Worm (Caenorhabditis elegans): Measurements from ENCODE around the gene F21D12.2.
A peak's percentile ranks its signal among the peaks of the same experiment; 100 is the strongest.

F21D12.2 gene

ce11 chrII:7348063-7348462, 30.5 kb downstream of the F21D12.2 start:
- TF ChIP-seq elt-1 (tag; optimal IDR thresholded peaks at IDR 0.05): no peak
- no peak for TF ChIP-seq nhr-11 (tag; optimal IDR thresholded peaks at IDR 0.05)
- no peak for TF ChIP-seq snpc-4 (tag; optimal IDR thresholded peaks at IDR 0.05)
- no peak for TF ChIP-seq nhr-12 (tag; optimal IDR thresholded peaks at IDR 0.05)
- no peak for TF ChIP-seq pha-4 (tag; optimal IDR thresholded peaks at IDR 0.05)
- TF ChIP-seq nhr-23 (tag; optimal IDR thresholded peaks at IDR 0.05): no peak
- no peak for TF ChIP-seq nhr-28 (tag; optimal IDR thresholded peaks at IDR 0.05)
- TF ChIP-seq mdl-1 (tag; optimal IDR thresholded peaks at IDR 0.05): no peak
- no peak for TF ChIP-seq aly-2 (tag; optimal IDR thresholded peaks at IDR 0.05)

- peak; percentile 46 for TF ChIP-seq nfya-1 (tag; optimal IDR thresholded peaks at IDR 0.05; ENCODE audit: insufficient read depth)
- TF ChIP-seq eor-1 (tag; optimal IDR thresholded peaks at IDR 0.05): no peak
- TF ChIP-seq nhr-23 (tag; optimal IDR thresholded peaks at IDR 0.05): peak; percentile 63
- TF ChIP-seq ztf-11 (tag; optimal IDR thresholded peaks at IDR 0.05): no peak
- TF ChIP-seq pha-4 (tag; optimal IDR thresholded peaks at IDR 0.05): no peak
- TF ChIP-seq daf-12 (tag; optimal IDR thresholded peaks at IDR 0.05): no peak
- TF ChIP-seq lin-15B (tag; optimal IDR thresholded peaks at IDR 0.05): no peak
- TF ChIP-seq ceh-82 (tag; optimal IDR thresholded peaks at IDR 0.05): no peak
- TF ChIP-seq mml-1 (tag; optimal IDR thresholded peaks at IDR 0.05): no peak
- TF ChIP-seq elt-1 (tag; optimal IDR thresholded peaks at IDR 0.05): no peak
- no peak for TF ChIP-seq nhr-67 (tag; optimal IDR thresholded peaks at IDR 0.05)
- no peak for TF ChIP-seq ceh-9 (tag; optimal IDR thresholded peaks at IDR 0.05)
- no peak for TF ChIP-seq mdl-1 (tag; optimal IDR thresholded peaks at IDR 0.05)
- TF ChIP-seq nhr-25 (tag; optimal IDR thresholded peaks at IDR 0.05): peak; percentile 67
- TF ChIP-seq ceh-28 (tag; optimal IDR thresholded peaks at IDR 0.05): peak; percentile 2
- no peak for TF ChIP-seq hmg-11 (tag; optimal IDR thresholded peaks at IDR 0.05)
- no peak for TF ChIP-seq egl-27 (tag; optimal IDR thresholded peaks at IDR 0.05)
- TF ChIP-seq unc-39 (tag; optimal IDR thresholded peaks at IDR 0.05): no peak
- peak; percentile 43 for TF ChIP-seq elt-2 (tag; optimal IDR thresholded peaks at IDR 0.05)
- TF ChIP-seq zag-1 (tag; optimal IDR thresholded peaks at IDR 0.05): no peak
- no peak for TF ChIP-seq skn-1 (tag; optimal IDR thresholded peaks at IDR 0.05)
- no peak for TF ChIP-seq ZK546.5 (tag; optimal IDR thresholded peaks at IDR 0.05)
- TF ChIP-seq elt-3 (tag; optimal IDR thresholded peaks at IDR 0.05): no peak
- TF ChIP-seq R02D3.7 (tag; optimal IDR thresholded peaks at IDR 0.05): no peak
Measured at ce11 chrII:7352507-7352906, 34.9 kb downstream of the F21D12.2 start, which contains the start of gene hsp-4. Gene hsp-4 (minus strand): TSS chrII:7352645.

ce11 chrII:7353027-7353426, 35.5 kb downstream of the F21D12.2 start:
- TF ChIP-seq ceh-28 (tag; optimal IDR thresholded peaks at IDR 0.05) (no peak), egl-5 (tag; optimal IDR thresholded peaks at IDR 0.05) (no peak), mml-1 (tag; optimal IDR thresholded peaks at IDR 0.05) (no peak), nhr-237 (tag; optimal IDR thresholded peaks at IDR 0.05) (no peak), egl-27 (tag; optimal IDR thresholded peaks at IDR 0.05) (no peak), snpc-4 (tag; optimal IDR thresholded peaks at IDR 0.05) (no peak), nhr-11 (tag; optimal IDR thresholded peaks at IDR 0.05) (no peak), pqm-1 (tag; optimal IDR thresholded peaks at IDR 0.05) (no peak), nhr-76 (tag; optimal IDR thresholded peaks at IDR 0.05) (no peak), unc-39 (tag; optimal IDR thresholded peaks at IDR 0.05) (no peak), hmg-11 (tag; optimal IDR thresholded peaks at IDR 0.05) (no peak), unc-62 (GFP tag; optimal IDR thresholded peaks at IDR 0.05) (no peak), nhr-43 (tag; optimal IDR thresholded peaks at IDR 0.05; ENCODE audit: poor library complexity, severe bottlenecking) (no peak)

ce11 chrII:7356326-7356725, 38.8 kb downstream of the F21D12.2 start, which contains the start of gene haf-2:
Gene haf-2 (minus strand): TSS chrII:7356426.
- TF ChIP-seq nhr-67 (tag; optimal IDR thresholded peaks at IDR 0.05): no peak
- TF ChIP-seq hmg-11 (tag; optimal IDR thresholded peaks at IDR 0.05): no peak
- TF ChIP-seq elt-2 (tag; optimal IDR thresholded peaks at IDR 0.05): peak; percentile 11
- no peak for TF ChIP-seq elt-3 (tag; optimal IDR thresholded peaks at IDR 0.05)
- TF ChIP-seq mml-1 (tag; optimal IDR thresholded peaks at IDR 0.05): no peak
- no peak for TF ChIP-seq nhr-77 (tag; optimal IDR thresholded peaks at IDR 0.05)
- no peak for TF ChIP-seq jun-1 (tag; optimal IDR thresholded peaks at IDR 0.05)

All from whole organism, L3 larva.